Fruit fly (Drosophila melanogaster) whole organism, embryonic: ENCODE measurements around the gene CG5188.

Experiments used
- CG30431 ChIP-seq: fragments of 200-800 bp; sonication (Bioruptor generic); optimal IDR thresholded peaks from 2 replicates; lab custom pipeline; 2017; ENCODE audit warnings: missing biosample characterization, missing genetic modification characterization
- cas ChIP-seq: fragments of 200-800 bp; sonication (Bioruptor generic); IDR thresholded peaks from 2 replicates; pipeline ENCODE4 v1.3.6; 2022; ENCODE audit warnings: missing biosample characterization, missing genetic modification characterization

DNA sequence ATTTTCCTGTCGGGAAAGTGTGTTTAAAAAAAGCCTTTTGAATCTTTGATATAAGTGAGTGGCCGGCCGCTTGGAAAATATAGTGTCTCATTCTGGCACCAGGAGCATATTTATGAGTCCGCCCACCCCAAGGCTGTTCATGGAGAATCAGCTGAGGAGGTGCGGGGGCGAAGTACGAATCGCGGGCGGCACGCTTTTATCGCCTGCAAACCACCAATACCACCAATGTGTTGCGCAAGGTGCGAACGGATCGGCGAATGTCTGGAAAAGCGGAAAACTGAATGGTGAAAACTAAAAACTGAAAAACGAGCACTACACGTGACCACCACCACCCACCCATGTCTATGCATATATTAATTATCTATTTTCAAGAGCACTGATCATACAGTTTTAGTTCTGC, 40.3 kb downstream of the CG5188 start:
- TF ChIP-seq cas (GFP tag; lab: Robert Waterston, UW) (no peak), CG30431 (GFP tag; lab: Kevin White, UChicago) (no peak)
